Worm (Caenorhabditis elegans) whole organism, L2 larva: Measurements from ENCODE around the gene C47A10.16.

Experiments used
- C34F6.9 ChIP-seq: fragments of 150-350 bp; optimal IDR thresholded peaks from 2 replicates; lab custom pipeline; 2014; ENCODE audit warnings: missing biosample characterization, missing genetic modification characterization
- F13H6.1 ChIP-seq: sonication (generic microtip); optimal IDR thresholded peaks from 2 replicates; lab custom pipeline; 2016; ENCODE audit warnings: missing genetic modification characterization, missing compliant biosample characterization
- R02D3.7 ChIP-seq: fragments of 150-350 bp; optimal IDR thresholded peaks from 2 replicates; lab custom pipeline; 2014; ENCODE audit warnings: missing biosample characterization, missing genetic modification characterization
- Y55F3AM.14 ChIP-seq: fragments of 200-800 bp; sonication (Bioruptor generic); optimal IDR thresholded peaks from 2 replicates; lab custom pipeline; 2018; ENCODE audit warnings: mild to moderate bottlenecking, missing genetic modification characterization, missing compliant biosample characterization
- ZK546.5 ChIP-seq: sonication (generic microtip); optimal IDR thresholded peaks from 2 replicates; lab custom pipeline; 2017; ENCODE audit warnings: missing biosample characterization, missing genetic modification characterization
- alr-1 ChIP-seq: fragments of 150-350 bp; optimal IDR thresholded peaks from 2 replicates; lab custom pipeline; 2014; ENCODE audit warnings: missing biosample characterization, missing genetic modification characterization
- aly-2 ChIP-seq: fragments of 150-350 bp; optimal IDR thresholded peaks from 2 replicates; lab custom pipeline; 2014; ENCODE audit warnings: missing biosample characterization, missing genetic modification characterization
- ama-1 ChIP-seq: fragments of 150-350 bp; optimal IDR thresholded peaks from 2 replicates; lab custom pipeline; 2018; ENCODE audit warnings: inconsistent platforms
- ceh-16 ChIP-seq: fragments of 150-350 bp; optimal IDR thresholded peaks from 2 replicates; lab custom pipeline; 2014; ENCODE audit warnings: missing biosample characterization, missing genetic modification characterization
- dmd-4 ChIP-seq: sonication (generic microtip); optimal IDR thresholded peaks from 2 replicates; lab custom pipeline; 2017; ENCODE audit warnings: missing biosample characterization, missing genetic modification characterization
- elt-3 ChIP-seq: sonication (generic microtip); optimal IDR thresholded peaks from 2 replicates; lab custom pipeline; 2017; ENCODE audit warnings: missing biosample characterization, missing genetic modification characterization
- fos-1 ChIP-seq: fragments of 150-350 bp; optimal IDR thresholded peaks from 2 replicates; lab custom pipeline; 2014; ENCODE audit warnings: missing biosample characterization, missing genetic modification characterization
- lin-13 ChIP-seq: fragments of 150-350 bp; optimal IDR thresholded peaks from 2 replicates; lab custom pipeline; 2014; ENCODE audit warnings: missing biosample characterization, missing genetic modification reagents, missing genetic modification characterization
- lsy-2 ChIP-seq, 2 experiments: fragments of 150-350 bp in 1 of 2; sonication (generic microtip) in 1 of 2; optimal IDR thresholded peaks; 2 replicates each; lab custom pipeline; 2014 to 2017; ENCODE audit warnings: missing biosample characterization in 2 of 2, missing genetic modification characterization in 2 of 2
- mab-5 ChIP-seq: fragments of 150-350 bp; optimal IDR thresholded peaks from 2 replicates; lab custom pipeline; 2014; ENCODE audit warnings: missing biosample characterization, missing genetic modification characterization
- mbf-1 ChIP-seq: sonication (generic microtip); optimal IDR thresholded peaks from 2 replicates; lab custom pipeline; 2017; ENCODE audit warnings: missing biosample characterization, missing genetic modification characterization
- mdl-1 ChIP-seq, 2 experiments: fragments of 150-350 bp in 1 of 2; sonication (generic microtip) in 1 of 2; optimal IDR thresholded peaks; 2 replicates each; lab custom pipeline; 2017; ENCODE audit warnings: missing biosample characterization in 2 of 2, missing genetic modification characterization in 2 of 2
- nhr-10 ChIP-seq: sonication (generic microtip); optimal IDR thresholded peaks from 2 replicates; lab custom pipeline; 2017; ENCODE audit warnings: missing biosample characterization, missing genetic modification characterization
- nhr-11 ChIP-seq: fragments of 150-350 bp; optimal IDR thresholded peaks from 2 replicates; lab custom pipeline; 2014; ENCODE audit warnings: missing biosample characterization, missing genetic modification characterization
- nhr-12 ChIP-seq: fragments of 150-350 bp; optimal IDR thresholded peaks from 2 replicates; lab custom pipeline; 2014; ENCODE audit warnings: missing biosample characterization, missing genetic modification characterization
- nhr-129 ChIP-seq: fragments of 150-350 bp; optimal IDR thresholded peaks from 2 replicates; lab custom pipeline; 2014; ENCODE audit warnings: missing biosample characterization, missing genetic modification characterization
- nhr-23 ChIP-seq: fragments of 150-350 bp; optimal IDR thresholded peaks from 2 replicates; lab custom pipeline; 2014; ENCODE audit warnings: missing biosample characterization, missing genetic modification reagents, missing genetic modification characterization
- nhr-237 ChIP-seq: fragments of 150-350 bp; optimal IDR thresholded peaks from 2 replicates; lab custom pipeline; 2014; ENCODE audit warnings: missing biosample characterization, missing genetic modification characterization
- nhr-6 ChIP-seq: fragments of 150-350 bp; optimal IDR thresholded peaks from 2 replicates; lab custom pipeline; 2014; ENCODE audit warnings: missing biosample characterization, missing genetic modification characterization
- nhr-77 ChIP-seq: fragments of 150-350 bp; optimal IDR thresholded peaks from 2 replicates; lab custom pipeline; 2014; ENCODE audit warnings: missing biosample characterization, missing genetic modification characterization
- peb-1 ChIP-seq: fragments of 150-350 bp; optimal IDR thresholded peaks from 2 replicates; lab custom pipeline; 2014; ENCODE audit warnings: missing biosample characterization, missing genetic modification characterization
- sem-4 ChIP-seq: fragments of 150-350 bp; optimal IDR thresholded peaks from 2 replicates; lab custom pipeline; 2014; ENCODE audit warnings: missing biosample characterization, missing genetic modification reagents, missing genetic modification characterization
- sma-3 ChIP-seq: sonication (generic microtip); optimal IDR thresholded peaks from 2 replicates; lab custom pipeline; 2016; ENCODE audit warnings: missing genetic modification reagents, missing genetic modification characterization, missing compliant biosample characterization
- sma-9 ChIP-seq, 2 experiments: fragments of 150-350 bp in 1 of 2; sonication (generic microtip) in 1 of 2; optimal IDR thresholded peaks; 2 replicates each; lab custom pipeline; 2014 to 2016; ENCODE audit warnings: missing genetic modification characterization in 2 of 2, mild to moderate bottlenecking in 1 of 2, missing biosample characterization in 1 of 2, missing compliant biosample characterization in 1 of 2, missing genetic modification reagents in 1 of 2, moderate library complexity in 1 of 2
- snpc-4 ChIP-seq: fragments of 150-350 bp; optimal IDR thresholded peaks from 2 replicates; lab custom pipeline; 2014; ENCODE audit warnings: missing biosample characterization, missing genetic modification characterization
- unc-55 ChIP-seq: fragments of 150-350 bp; sonication (generic microtip); optimal IDR thresholded peaks from 3 replicates; lab custom pipeline; 2014; ENCODE audit warnings: missing biosample characterization, missing genetic modification reagents, missing genetic modification characterization

The C47A10.16 gene

ce11 chrV:17765077-17765476 is at the start of gene C47A10.16, which contains the start of gene srh-283:
Gene C47A10.16, minus strand, starts transcription at chrV:17765177.
Gene srh-283, plus strand, starts transcription at chrV:17765348.
- TF ChIP-seq dmd-4 (tag; lab: Kevin White, UChicago) (no peak), mab-5 (tag; lab: Kevin White, UChicago) (no peak), C34F6.9 (tag; lab: Kevin White, UChicago) (no peak), nhr-11 (tag; lab: Kevin White, UChicago) (no peak), ceh-16 (tag; lab: Kevin White, UChicago) (no peak), sem-4 (tag; lab: Kevin White, UChicago) (no peak), alr-1 (tag; lab: Kevin White, UChicago) (no peak), nhr-12 (tag; lab: Kevin White, UChicago) (no peak), nhr-77 (no peak), mbf-1 (no peak), Y55F3AM.14 (no peak), peb-1 (tag; lab: Kevin White, UChicago) (no peak), sma-9 (GFP tag; optimal IDR thresholded peaks at IDR 0.05; lab: Kevin White, UChicago) (no peak), sma-9 (tag; optimal IDR thresholded peaks at IDR 0.05; lab: Kevin White, UChicago) (no peak), elt-3 (no peak), ama-1 (lab: Kevin White, UChicago) (no peak), nhr-129 (no peak), nhr-23 (no peak), fos-1 (tag; lab: Kevin White, UChicago) (no peak)
- TF ChIP-seq, all 48 proteins: peak for 0

ce11 chrV:17812127-17812526 is 47.1 kb upstream of the C47A10.16 start:
- TF ChIP-seq snpc-4 (tag; lab: Kevin White, UChicago) (no peak), peb-1 (tag; lab: Kevin White, UChicago) (no peak), sma-9 (GFP tag; optimal IDR thresholded peaks at IDR 0.05; lab: Kevin White, UChicago) (no peak), sma-9 (tag; optimal IDR thresholded peaks at IDR 0.05; lab: Kevin White, UChicago) (no peak), sma-3 (GFP tag; lab: Kevin White, UChicago) (no peak), aly-2 (tag; lab: Kevin White, UChicago) (no peak), nhr-10 (tag; lab: Kevin White, UChicago) (no peak), unc-55 (GFP tag; lab: Kevin White, UChicago) (no peak), R02D3.7 (tag; lab: Kevin White, UChicago) (no peak), nhr-237 (no peak), ZK546.5 (tag; lab: Kevin White, UChicago) (no peak), lsy-2 (tag; optimal IDR thresholded peaks at IDR 0.05; lab: Kevin White, UChicago) (no peak), lin-13 (GFP tag; lab: Kevin White, UChicago) (no peak), nhr-6 (tag; lab: Kevin White, UChicago) (no peak), F13H6.1 (tag; lab: Kevin White, UChicago) (no peak)

ce11 chrV:17810053-17810452 is 45.1 kb upstream of the C47A10.16 start, which contains the start of gene srh-296:
Gene srh-296, plus strand, starts transcription at chrV:17810353.
- TF ChIP-seq C34F6.9 (tag; lab: Kevin White, UChicago) (no peak), ceh-16 (tag; lab: Kevin White, UChicago) (no peak), ama-1 (lab: Kevin White, UChicago) (no peak), nhr-23 (no peak), mbf-1 (no peak), nhr-237 (no peak), sma-9 (GFP tag; optimal IDR thresholded peaks at IDR 0.05; lab: Kevin White, UChicago) (no peak), sma-9 (tag; optimal IDR thresholded peaks at IDR 0.05; lab: Kevin White, UChicago) (no peak), mdl-1 (tag; optimal IDR thresholded peaks at IDR 0.05; lab: Kevin White, UChicago) (no peak)
- TF ChIP-seq, all 48 proteins: peak for 0

- TF ChIP-seq peb-1 (tag; lab: Kevin White, UChicago) (no peak), C34F6.9 (tag; lab: Kevin White, UChicago) (no peak), lin-13 (GFP tag; lab: Kevin White, UChicago) (no peak), nhr-237 (no peak), dmd-4 (tag; lab: Kevin White, UChicago) (no peak), nhr-77 (no peak), sma-3 (GFP tag; lab: Kevin White, UChicago) (no peak), F13H6.1 (tag; lab: Kevin White, UChicago) (no peak), nhr-12 (tag; lab: Kevin White, UChicago) (no peak)
Measured at ce11 chrV:17805323-17805722, 40.3 kb upstream of the C47A10.16 start, which contains the start of gene srh-291. Gene srh-291, plus strand, starts transcription at chrV:17805623.

ce11 chrV:17802519-17802918 is 37.5 kb upstream of the C47A10.16 start, which contains the start of the genes Y94A7B.11 and srh-292:
Gene Y94A7B.11, minus strand, starts transcription at chrV:17802619.
Gene srh-292, plus strand, starts transcription at chrV:17802769.
- TF ChIP-seq mdl-1 (tag; optimal IDR thresholded peaks at IDR 0.05; lab: Kevin White, UChicago) (no peak), lsy-2 (tag; optimal IDR thresholded peaks at IDR 0.05; lab: Kevin White, UChicago) (no peak)
